ENCODE assay signal across 1 fruit fly cellular context in the genomic region with DNA sequence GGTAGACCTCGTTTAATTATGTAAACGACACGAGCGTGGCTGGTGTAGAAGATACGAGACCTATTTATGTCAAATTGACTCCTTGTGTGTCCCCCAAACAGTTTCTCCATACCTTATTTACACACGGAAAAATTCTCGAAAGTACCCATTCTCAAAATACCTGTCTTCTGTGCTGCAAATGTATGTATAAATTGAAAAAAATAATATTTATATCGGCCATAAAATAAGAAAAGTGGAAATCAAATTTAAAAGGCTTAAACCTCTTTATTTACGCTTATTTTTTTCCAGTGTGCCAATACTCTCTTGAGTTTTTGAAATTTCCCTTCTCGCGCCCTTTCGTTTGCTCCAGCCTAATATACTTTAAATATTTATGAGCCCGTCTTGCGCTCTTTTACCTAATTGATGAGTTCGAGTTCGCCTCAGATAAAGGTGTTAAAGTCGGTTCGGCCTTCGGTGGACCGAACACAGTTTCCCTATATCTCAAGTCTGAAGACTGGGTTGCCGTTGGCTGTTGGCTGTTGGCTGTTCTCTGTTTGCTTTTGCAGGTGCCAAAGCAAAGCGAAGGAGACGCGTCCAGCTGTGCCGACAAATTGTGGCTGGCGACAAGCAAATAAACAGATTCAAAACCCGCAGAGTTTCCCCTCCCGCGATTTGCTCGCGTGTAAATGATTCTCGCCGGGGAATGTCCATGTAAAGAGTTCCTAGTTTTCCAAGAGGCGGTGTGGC.
TF ChIP-seq lines count a peak whose summit lies in the region.

No protein-coding gene starts in this region.

TF ChIP-seq in whole organism, embryonic, 481 proteins besides CTCF, POLR2A, EP300 and RAD21 (continued from another document and continues in another):
- no peak for TF ChIP-seq bigmax (GFP tag; optimal IDR thresholded peaks at IDR 0.05; lab: Kevin White, UChicago)
- no peak for TF ChIP-seq bbx (GFP tag; IDR thresholded peaks at IDR 0.05; lab: Robert Waterston, UW; ENCODE audit: partially characterized antibody)
- no peak for TF ChIP-seq B-H2 (GFP tag; optimal IDR thresholded peaks at IDR 0.05; lab: Kevin White, UChicago)
- TF ChIP-seq Hmx (GFP tag; optimal IDR thresholded peaks at IDR 0.05; lab: Kevin White, UChicago): peak; percentile 54
- no peak for TF ChIP-seq CG17612 (GFP tag; IDR thresholded peaks at IDR 0.05; lab: Robert Waterston, UW)
- peak; percentile 8 for TF ChIP-seq CG13296 (GFP tag; optimal IDR thresholded peaks at IDR 0.05; lab: Kevin White, UChicago)
- TF ChIP-seq ham (GFP tag; IDR thresholded peaks at IDR 0.05; lab: Robert Waterston, UW): no peak
- peak; percentile 57; the same call in 1 of the 3 replicates for TF ChIP-seq ase (GFP tag; IDR thresholded peaks at IDR 0.05; lab: Robert Waterston, UW)
- TF ChIP-seq CG6765 (GFP tag; optimal IDR thresholded peaks at IDR 0.05; lab: Kevin White, UChicago): no peak
- TF ChIP-seq CG7839 (tag; optimal IDR thresholded peaks at IDR 0.05; lab: Kevin White, UChicago): peak; percentile 83
- no peak for TF ChIP-seq Sin3A (optimal IDR thresholded peaks at IDR 0.05; lab: Kevin White, UChicago)
- TF ChIP-seq Eip74EF (GFP tag; optimal IDR thresholded peaks at IDR 0.05; lab: Kevin White, UChicago): peak in 1 of 2 experiments; percentile 69
- TF ChIP-seq CG2129 (GFP tag; IDR thresholded peaks at IDR 0.05; lab: Robert Waterston, UW; ENCODE audit: partially characterized antibody): no peak
- peak; percentile 52 for TF ChIP-seq CG11723 (GFP tag; optimal IDR thresholded peaks at IDR 0.05; lab: Kevin White, UChicago)
- TF ChIP-seq HLH54F (GFP tag; optimal IDR thresholded peaks at IDR 0.05; lab: Kevin White, UChicago): peak; percentile 0
- peak; percentile 83 for TF ChIP-seq CG15601 (tag; optimal IDR thresholded peaks at IDR 0.05; lab: Kevin White, UChicago)
- peak; percentile 81 for TF ChIP-seq CG10979 (tag; optimal IDR thresholded peaks at IDR 0.05; lab: Kevin White, UChicago)
- TF ChIP-seq CG9727 (GFP tag; optimal IDR thresholded peaks at IDR 0.05; lab: Kevin White, UChicago): peak; percentile 89
- no peak for TF ChIP-seq ftz-f1 (GFP tag; optimal IDR thresholded peaks at IDR 0.05; lab: Kevin White, UChicago)
- no peak for TF ChIP-seq pan (optimal IDR thresholded peaks at IDR 0.05; lab: Kevin White, UChicago)
- peak in 1 of 2 experiments; percentile 59 for TF ChIP-seq pan (GFP tag; optimal IDR thresholded peaks at IDR 0.05 in 1 of 2, IDR thresholded peaks at IDR 0.05 in 1 of 2)
- peak; percentile 80 for TF ChIP-seq CG30431 (GFP tag; optimal IDR thresholded peaks at IDR 0.05; lab: Kevin White, UChicago)
- peak; percentile 60; the same call in 2 of the 3 replicates for TF ChIP-seq B-H1 (GFP tag; IDR thresholded peaks at IDR 0.05; lab: Robert Waterston, UW)
- TF ChIP-seq chm (GFP tag; IDR thresholded peaks at IDR 0.05; lab: Robert Waterston, UW): peak; percentile 84
- peak; percentile 62; the same call in 1 of the 2 replicates for TF ChIP-seq ranshi (GFP tag; IDR thresholded peaks at IDR 0.05; lab: Robert Waterston, UW)
- peak; percentile 79 for TF ChIP-seq CG32772 (GFP tag; IDR thresholded peaks at IDR 0.05; lab: Robert Waterston, UW)
- peak; percentile 68 for TF ChIP-seq Abd-B (GFP tag; optimal IDR thresholded peaks at IDR 0.05; lab: Kevin White, UChicago)
- peak; percentile 54 for TF ChIP-seq CG16863 (GFP tag; optimal IDR thresholded peaks at IDR 0.05; lab: Kevin White, UChicago)
- TF ChIP-seq CG17328 (GFP tag; IDR thresholded peaks at IDR 0.05; lab: Robert Waterston, UW): peak; percentile 89
- peak; percentile 28 for TF ChIP-seq CG9437 (GFP tag; optimal IDR thresholded peaks at IDR 0.05; lab: Kevin White, UChicago)
- peak; percentile 9 for TF ChIP-seq kah (GFP tag; optimal IDR thresholded peaks at IDR 0.05; lab: Kevin White, UChicago)
- TF ChIP-seq sqz (GFP tag; optimal IDR thresholded peaks at IDR 0.05; lab: Kevin White, UChicago): peak; percentile 44
- TF ChIP-seq wdn (GFP tag; IDR thresholded peaks at IDR 0.05; lab: Robert Waterston, UW): no peak
- peak; percentile 27 for TF ChIP-seq Jarid2 (GFP tag; optimal IDR thresholded peaks at IDR 0.05; lab: Kevin White, UChicago)
- TF ChIP-seq tna (GFP tag; IDR thresholded peaks at IDR 0.05; lab: Robert Waterston, UW; ENCODE audit: partially characterized antibody): no peak
- peak; percentile 65 to 80 for TF ChIP-seq dpn (GFP tag; optimal IDR thresholded peaks at IDR 0.05; lab: Kevin White, UChicago)
- TF ChIP-seq fu2 (GFP tag; optimal IDR thresholded peaks at IDR 0.05; lab: Kevin White, UChicago): no peak
- peak; percentile 20 for TF ChIP-seq CG9817 (tag; optimal IDR thresholded peaks at IDR 0.05; lab: Kevin White, UChicago)
- TF ChIP-seq danr (GFP tag; IDR thresholded peaks at IDR 0.05; lab: Robert Waterston, UW): 0 out of 2 replicates have a peak, but pooled peaks have one; percentile 24
- TF ChIP-seq Mad (GFP tag; optimal IDR thresholded peaks at IDR 0.05; lab: Kevin White, UChicago): peak; percentile 60
- TF ChIP-seq Atf3 (GFP tag; optimal IDR thresholded peaks at IDR 0.05; lab: Kevin White, UChicago): peak; percentile 62
- peak; percentile 66; the same call in 1 of the 2 replicates for TF ChIP-seq dan (GFP tag; IDR thresholded peaks at IDR 0.05; lab: Robert Waterston, UW)
- peak; percentile 76 for TF ChIP-seq CG4707 (GFP tag; optimal IDR thresholded peaks at IDR 0.05; lab: Kevin White, UChicago)
- TF ChIP-seq Deaf1 (tag; optimal IDR thresholded peaks at IDR 0.05; lab: Kevin White, UChicago): no peak
- TF ChIP-seq lab (GFP tag; optimal IDR thresholded peaks at IDR 0.05; lab: Kevin White, UChicago): no peak
- peak in 1 of 3 experiments; percentile 92 for TF ChIP-seq Stat92E (GFP tag; optimal IDR thresholded peaks at IDR 0.05; lab: Kevin White, UChicago)
- no peak for TF ChIP-seq knrl (GFP tag; IDR thresholded peaks at IDR 0.05; lab: Robert Waterston, UW; ENCODE audit: partially characterized antibody)
- no peak for TF ChIP-seq Taf1 (GFP tag; IDR thresholded peaks at IDR 0.05; lab: Robert Waterston, UW)
- TF ChIP-seq CG7786 (GFP tag; optimal IDR thresholded peaks at IDR 0.05; lab: Kevin White, UChicago): peak; percentile 37
- peak; percentile 53 for TF ChIP-seq E2f1 (GFP tag; IDR thresholded peaks at IDR 0.05; lab: Robert Waterston, UW)
- TF ChIP-seq Hmr (GFP tag; optimal IDR thresholded peaks at IDR 0.05; lab: Kevin White, UChicago): peak; percentile 35
- TF ChIP-seq salm (tag; optimal IDR thresholded peaks at IDR 0.05; lab: Kevin White, UChicago): peak; percentile 61
- no peak for TF ChIP-seq CG10565 (GFP tag; optimal IDR thresholded peaks at IDR 0.05; lab: Kevin White, UChicago)
- no peak for TF ChIP-seq fru (optimal IDR thresholded peaks at IDR 0.05; lab: Kevin White, UChicago)
- TF ChIP-seq emc (GFP tag; optimal IDR thresholded peaks at IDR 0.05; lab: Kevin White, UChicago): no peak
- peak; percentile 38 for TF ChIP-seq CG5245 (GFP tag; optimal IDR thresholded peaks at IDR 0.05; lab: Kevin White, UChicago)
- no peak for TF ChIP-seq Hand (GFP tag; optimal IDR thresholded peaks at IDR 0.05; lab: Kevin White, UChicago)
- TF ChIP-seq CG13123 (GFP tag; optimal IDR thresholded peaks at IDR 0.05; lab: Kevin White, UChicago): peak; percentile 56
- no peak for TF ChIP-seq CG43689 (GFP tag; IDR thresholded peaks at IDR 0.05; lab: Robert Waterston, UW)
- peak; percentile 66 for TF ChIP-seq CG4820 (GFP tag; optimal IDR thresholded peaks at IDR 0.05; lab: Kevin White, UChicago)
- TF ChIP-seq Six4 (GFP tag; optimal IDR thresholded peaks at IDR 0.05; lab: Kevin White, UChicago): peak; percentile 72
- peak; percentile 79 for TF ChIP-seq Xbp1 (GFP tag; optimal IDR thresholded peaks at IDR 0.05; lab: Kevin White, UChicago)
- peak; percentile 75 for TF ChIP-seq CG8290 (GFP tag; optimal IDR thresholded peaks at IDR 0.05; lab: Kevin White, UChicago)
- peak in 1 of 2 experiments; percentile 34 for TF ChIP-seq CG8290 (tag; optimal IDR thresholded peaks at IDR 0.05; lab: Kevin White, UChicago)
- TF ChIP-seq CG1024 (GFP tag; IDR thresholded peaks at IDR 0.05; lab: Robert Waterston, UW): peak; percentile 47; the same call in 1 of the 2 replicates
- no peak for TF ChIP-seq tx (GFP tag; optimal IDR thresholded peaks at IDR 0.05; lab: Kevin White, UChicago)
- peak; percentile 72 for TF ChIP-seq CG11504 (tag; optimal IDR thresholded peaks at IDR 0.05; lab: Kevin White, UChicago)
- no peak for TF ChIP-seq CG11560 (tag; IDR thresholded peaks at IDR 0.05; lab: Robert Waterston, UW)
- TF ChIP-seq aop (GFP tag; IDR thresholded peaks at IDR 0.05; lab: Robert Waterston, UW): no peak; the same call in 1 of the 2 replicates
- TF ChIP-seq org-1 (GFP tag; optimal IDR thresholded peaks at IDR 0.05; lab: Kevin White, UChicago): peak; percentile 62
- no peak for TF ChIP-seq bowl (GFP tag; IDR thresholded peaks at IDR 0.05; lab: Robert Waterston, UW)
- no peak for TF ChIP-seq CG2199 (GFP tag; IDR thresholded peaks at IDR 0.05; lab: Robert Waterston, UW)
- peak; percentile 79 for TF ChIP-seq NC2β (GFP tag; optimal IDR thresholded peaks at IDR 0.05; lab: Kevin White, UChicago)
- TF ChIP-seq Ets65A (GFP tag; lab: Kevin White, UChicago): peak; percentile 93
- no peak for TF ChIP-seq CG17186 (GFP tag; optimal IDR thresholded peaks at IDR 0.05; lab: Kevin White, UChicago)
- no peak for TF ChIP-seq Ravus (GFP tag; IDR thresholded peaks at IDR 0.05; lab: Robert Waterston, UW)
- peak; percentile 77 for TF ChIP-seq CG13775 (GFP tag; optimal IDR thresholded peaks at IDR 0.05; lab: Kevin White, UChicago)
- no peak for TF ChIP-seq mld (GFP tag; IDR thresholded peaks at IDR 0.05; lab: Robert Waterston, UW; ENCODE audit: partially characterized antibody)
- peak; percentile 60; the same call in 1 of the 2 replicates for TF ChIP-seq CG4404 (GFP tag; IDR thresholded peaks at IDR 0.05; lab: Robert Waterston, UW)
- TF ChIP-seq CG6254 (GFP tag; optimal IDR thresholded peaks at IDR 0.05; lab: Kevin White, UChicago): peak; percentile 39
- no peak; the same call in 1 of the 2 replicates for TF ChIP-seq E2f2 (GFP tag; IDR thresholded peaks at IDR 0.05; lab: Robert Waterston, UW)
- no peak for TF ChIP-seq Dip2 (GFP tag; IDR thresholded peaks at IDR 0.05; lab: Robert Waterston, UW)
- TF ChIP-seq CG31388 (GFP tag; optimal IDR thresholded peaks at IDR 0.05; lab: Kevin White, UChicago): no peak
- TF ChIP-seq CG10274 (GFP tag; optimal IDR thresholded peaks at IDR 0.05; lab: Kevin White, UChicago): no peak
- peak; percentile 60; the same call in 1 of the 2 replicates for TF ChIP-seq Rx (GFP tag; IDR thresholded peaks at IDR 0.05; lab: Robert Waterston, UW)
- TF ChIP-seq Lhr (GFP tag; optimal IDR thresholded peaks at IDR 0.05; lab: Kevin White, UChicago): peak; percentile 73
- peak; percentile 53; the same call in 1 of the 2 replicates for TF ChIP-seq CG4360 (GFP tag; IDR thresholded peaks at IDR 0.05; lab: Robert Waterston, UW)
- TF ChIP-seq Ada2b (GFP tag; IDR thresholded peaks at IDR 0.05; lab: Robert Waterston, UW): peak; percentile 45; the same call in 1 of the 2 replicates
- no peak for TF ChIP-seq p53 (GFP tag; optimal IDR thresholded peaks at IDR 0.05; lab: Kevin White, UChicago)
- TF ChIP-seq zf30C (GFP tag; optimal IDR thresholded peaks at IDR 0.05; lab: Kevin White, UChicago): peak; percentile 85
- no peak for TF ChIP-seq ssp (GFP tag; IDR thresholded peaks at IDR 0.05; lab: Robert Waterston, UW)
- no peak for TF ChIP-seq Scr (GFP tag; IDR thresholded peaks at IDR 0.05; lab: Robert Waterston, UW; ENCODE audit: partially characterized antibody)
- peak; percentile 95 for TF ChIP-seq zfh1 (GFP tag; IDR thresholded peaks at IDR 0.05; lab: Robert Waterston, UW)
- TF ChIP-seq gt (GFP tag; IDR thresholded peaks at IDR 0.05; lab: Robert Waterston, UW): 0 out of 2 replicates have a peak, but pooled peaks have one; percentile 24
- peak; percentile 59 for TF ChIP-seq CG12744 (GFP tag; optimal IDR thresholded peaks at IDR 0.05; lab: Kevin White, UChicago)
- peak; percentile 57 for TF ChIP-seq D19A (tag; optimal IDR thresholded peaks at IDR 0.05; lab: Kevin White, UChicago)
- TF ChIP-seq Rfx (GFP tag; IDR thresholded peaks at IDR 0.05; lab: Robert Waterston, UW): no peak
- TF ChIP-seq nerfin-2 (GFP tag; IDR thresholded peaks at IDR 0.05; lab: Robert Waterston, UW; ENCODE audit: partially characterized antibody): no peak
- peak; percentile 69; the same call in 2 of the 3 replicates for TF ChIP-seq CG17361 (GFP tag; IDR thresholded peaks at IDR 0.05; lab: Robert Waterston, UW)
- TF ChIP-seq nerfin-1 (tag; optimal IDR thresholded peaks at IDR 0.05; lab: Kevin White, UChicago): peak; percentile 64
- peak; percentile 63 for TF ChIP-seq tio (GFP tag; optimal IDR thresholded peaks at IDR 0.05; lab: Kevin White, UChicago)
- no peak for TF ChIP-seq da (GFP tag; optimal IDR thresholded peaks at IDR 0.05; lab: Kevin White, UChicago)
- peak; percentile 41; the same call in 1 of the 2 replicates for TF ChIP-seq CG11247 (GFP tag; IDR thresholded peaks at IDR 0.05; lab: Robert Waterston, UW)
- TF ChIP-seq CG7745 (tag; optimal IDR thresholded peaks at IDR 0.05; lab: Kevin White, UChicago): peak; percentile 74
- no peak for TF ChIP-seq CG2116 (GFP tag; optimal IDR thresholded peaks at IDR 0.05; lab: Kevin White, UChicago)
- peak; percentile 33 for TF ChIP-seq CG12299 (tag; optimal IDR thresholded peaks at IDR 0.05; lab: Kevin White, UChicago)
- no peak for TF ChIP-seq Doc2 (GFP tag; IDR thresholded peaks at IDR 0.05; lab: Robert Waterston, UW)
- TF ChIP-seq repo (GFP tag; optimal IDR thresholded peaks at IDR 0.05; lab: Kevin White, UChicago): peak; percentile 16
- peak; percentile 47 for TF ChIP-seq Mes4 (GFP tag; optimal IDR thresholded peaks at IDR 0.05; lab: Kevin White, UChicago)
- peak; percentile 1 for TF ChIP-seq dm (GFP tag; optimal IDR thresholded peaks at IDR 0.05; lab: Kevin White, UChicago)
- peak; percentile 5 for TF ChIP-seq MTF-1 (GFP tag; optimal IDR thresholded peaks at IDR 0.05; lab: Kevin White, UChicago; ENCODE audit: borderline replicate concordance)
- TF ChIP-seq pnt (GFP tag; optimal IDR thresholded peaks at IDR 0.05; lab: Kevin White, UChicago): peak; percentile 71
- TF ChIP-seq seq (GFP tag; IDR thresholded peaks at IDR 0.05; lab: Robert Waterston, UW): peak; percentile 49; the same call in 1 of the 2 replicates
- peak; percentile 65 for TF ChIP-seq fd96Cb (tag; optimal IDR thresholded peaks at IDR 0.05; lab: Kevin White, UChicago)
- peak; percentile 47 for TF ChIP-seq CG12104 (GFP tag; optimal IDR thresholded peaks at IDR 0.05; lab: Kevin White, UChicago)
- TF ChIP-seq CG17912 (GFP tag; optimal IDR thresholded peaks at IDR 0.05; lab: Kevin White, UChicago): no peak
- TF ChIP-seq gsb (GFP tag; IDR thresholded peaks at IDR 0.05; lab: Robert Waterston, UW): no peak
- TF ChIP-seq NfI (GFP tag; optimal IDR thresholded peaks at IDR 0.05; lab: Kevin White, UChicago): peak; percentile 54
- TF ChIP-seq NK7.1 (GFP tag; optimal IDR thresholded peaks at IDR 0.05; lab: Kevin White, UChicago): no peak
- no peak for TF ChIP-seq Kr (GFP tag; optimal IDR thresholded peaks at IDR 0.05; lab: Kevin White, UChicago)
- no peak for TF ChIP-seq insv (GFP tag; optimal IDR thresholded peaks at IDR 0.05; lab: Kevin White, UChicago)
